Worm (Caenorhabditis elegans): ENCODE results near the gene H23N18.6.

DNA sequence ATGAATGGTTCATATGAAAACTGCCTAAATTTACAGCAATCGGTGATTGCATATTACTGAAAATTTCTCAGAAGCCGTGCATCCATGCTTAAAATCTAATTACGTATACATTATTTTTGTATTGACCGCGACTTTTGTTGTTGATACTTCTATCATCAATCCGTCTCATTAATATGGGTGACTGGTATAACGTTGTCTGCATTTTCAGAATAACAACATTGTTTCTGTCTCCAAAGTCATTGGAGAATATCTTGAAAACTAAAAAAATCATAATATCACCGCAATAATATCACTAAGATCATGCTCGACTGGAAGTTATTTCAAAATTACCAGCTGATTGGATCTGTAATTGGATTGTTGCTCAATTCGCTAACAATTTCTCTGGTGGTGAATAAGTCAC lies 36.6 kb upstream of the H23N18.6 start, which contains the start of gene str-207:
- TF ChIP-seq flt-1 (GFP tag; IDR thresholded peaks at IDR 0.05) = no peak
- no peak for TF ChIP-seq tab-1 (GFP tag; IDR thresholded peaks at IDR 0.05)
- TF ChIP-seq med-1 (GFP tag; optimal IDR thresholded peaks at IDR 0.05; ENCODE audit: insufficient read depth) = no peak
- no peak for TF ChIP-seq cog-1 (tag; optimal IDR thresholded peaks at IDR 0.05)
- no peak for TF ChIP-seq ztf-23 (GFP tag; IDR thresholded peaks at IDR 0.05)
- TF ChIP-seq ztf-29 (GFP tag; IDR thresholded peaks at IDR 0.05) = no peak
- TF ChIP-seq T22C8.4 (GFP tag; IDR thresholded peaks at IDR 0.05) = no peak
